Worm (Caenorhabditis elegans): Measurements from ENCODE around the gene C12D8.13.

Gene C12D8.13

ce11 chrV:10191242-10191641, 29.3 kb downstream of the C12D8.13 start:
- TF ChIP-seq W03F9.2 (tag; optimal IDR thresholded peaks at IDR 0.05) (no peak), him-1 (tag; optimal IDR thresholded peaks at IDR 0.05) (no peak)

DNA sequence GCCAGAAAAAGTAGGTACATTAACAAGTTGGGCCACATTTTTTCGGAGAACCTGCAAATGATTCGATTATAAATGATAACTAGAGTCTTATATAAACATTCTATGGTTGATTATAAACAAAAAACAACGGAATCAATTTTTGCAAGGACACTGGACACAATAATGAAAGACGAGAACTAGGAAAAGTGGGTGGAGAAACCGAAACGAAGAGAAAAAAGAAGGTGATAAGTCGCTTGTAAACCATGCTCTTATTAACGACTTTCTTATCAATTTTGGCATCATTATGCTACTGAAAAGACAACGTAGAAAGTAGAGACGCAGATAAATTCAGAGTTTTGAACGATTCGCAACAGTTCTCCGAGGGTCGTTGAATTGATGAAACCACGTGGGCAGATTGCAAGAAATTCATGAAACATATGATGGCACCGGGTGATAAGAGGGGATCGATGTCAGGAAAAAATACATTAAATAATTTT, 30.4 kb downstream of the C12D8.13 start, which contains the start of gene ZK856.5:
Gene ZK856.5 (minus strand): TSS at position 51 of the 476 bp plus-strand sequence.
- TF ChIP-seq dao-5 (tag; optimal IDR thresholded peaks at IDR 0.05) (no peak), W03F9.2 (tag; optimal IDR thresholded peaks at IDR 0.05) (no peak), him-1 (tag; optimal IDR thresholded peaks at IDR 0.05) (no peak)

- TF ChIP-seq W03F9.2 (tag; optimal IDR thresholded peaks at IDR 0.05) (no peak), him-1 (tag; optimal IDR thresholded peaks at IDR 0.05) (no peak), dao-5 (tag; optimal IDR thresholded peaks at IDR 0.05) (no peak)
Observed at ce11 chrV:10185719-10186118, 34.8 kb downstream of the C12D8.13 start, which contains the start of gene ZK856.18. TSS of gene ZK856.18 (minus strand) at chrV:10186007.

DNA sequence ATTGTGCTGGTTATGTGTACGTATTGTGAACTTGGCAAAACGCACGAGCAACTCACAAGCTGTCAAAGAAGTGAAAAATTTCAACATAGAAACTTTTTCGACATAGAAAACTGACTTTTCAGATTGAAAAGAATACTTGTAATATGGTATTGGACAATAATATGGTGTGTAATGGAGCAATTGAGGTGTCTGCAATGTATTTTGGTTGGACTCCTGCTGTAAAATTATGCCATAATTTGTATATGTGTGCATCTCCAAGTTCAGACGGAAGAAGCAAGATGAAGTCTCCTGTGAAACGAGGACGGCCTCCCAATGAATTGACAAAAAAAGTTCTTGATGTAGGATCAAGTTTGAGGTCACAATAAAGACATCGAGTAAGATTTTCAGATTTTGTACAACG, 36.7 kb downstream of the C12D8.13 start:
- no peak for TF ChIP-seq dao-5 (tag; optimal IDR thresholded peaks at IDR 0.05)
- TF ChIP-seq him-1 (tag; optimal IDR thresholded peaks at IDR 0.05), result no peak
- no peak for TF ChIP-seq W03F9.2 (tag; optimal IDR thresholded peaks at IDR 0.05)

- TF ChIP-seq W03F9.2 (tag; optimal IDR thresholded peaks at IDR 0.05) (no peak), dao-5 (tag; optimal IDR thresholded peaks at IDR 0.05) (no peak), him-1 (tag; optimal IDR thresholded peaks at IDR 0.05) (no peak)
Observed at ce11 chrV:10182984-10183383, 37.5 kb downstream of the C12D8.13 start, which contains the start of gene ZK856.4. TSS of gene ZK856.4 (plus strand) at chrV:10183284.

- TF ChIP-seq dao-5 (tag; optimal IDR thresholded peaks at IDR 0.05) (no peak), W03F9.2 (tag; optimal IDR thresholded peaks at IDR 0.05) (no peak), him-1 (tag; optimal IDR thresholded peaks at IDR 0.05) (no peak)
Observed at ce11 chrV:10179235-10179634, 41.3 kb downstream of the C12D8.13 start, which contains the start of gene cul-5. TSS of gene cul-5 (plus strand) at chrV:10179535.

- TF ChIP-seq him-1 (tag; optimal IDR thresholded peaks at IDR 0.05), result peak; percentile 40
- no peak for TF ChIP-seq dao-5 (tag; optimal IDR thresholded peaks at IDR 0.05)
- TF ChIP-seq W03F9.2 (tag; optimal IDR thresholded peaks at IDR 0.05), result peak; percentile 55
Observed at ce11 chrV:10178166-10178565, 42.3 kb downstream of the C12D8.13 start.

ce11 chrV:10174632-10175075, 45.9 kb downstream of the C12D8.13 start:
- TF ChIP-seq dao-5 (tag; optimal IDR thresholded peaks at IDR 0.05), result no peak
- no peak for TF ChIP-seq W03F9.2 (tag; optimal IDR thresholded peaks at IDR 0.05)
- peak; percentile 95 for TF ChIP-seq him-1 (tag; optimal IDR thresholded peaks at IDR 0.05)

- TF ChIP-seq him-1 (tag; optimal IDR thresholded peaks at IDR 0.05) (no peak), W03F9.2 (tag; optimal IDR thresholded peaks at IDR 0.05) (no peak), dao-5 (tag; optimal IDR thresholded peaks at IDR 0.05) (no peak)
Observed at ce11 chrV:10173653-10174052, 46.9 kb downstream of the C12D8.13 start, which contains the start of gene egl-3. TSS of gene egl-3 (minus strand) at chrV:10173753.
